Fruit fly (Drosophila melanogaster) whole organism, embryonic: Measurements from ENCODE around the gene pod1.

ENCODE experiments used
- BEAF-32 ChIP-seq: fragments of 200-800 bp; sonication (Bioruptor generic); optimal IDR thresholded peaks from 3 replicates; lab custom pipeline; 2017; ENCODE audit warnings: missing biosample characterization, missing genetic modification characterization, mild to moderate bottlenecking, moderate library complexity, missing genetic modification reagents
- CG10979 ChIP-seq: fragments of 200-800 bp; sonication (Bioruptor generic); optimal IDR thresholded peaks from 2 replicates; lab custom pipeline; 2018; ENCODE audit warnings: missing biosample characterization, mild to moderate bottlenecking, missing genetic modification characterization, moderate library complexity
- CG13287 ChIP-seq: fragments of 200-800 bp; sonication (Bioruptor generic); IDR thresholded peaks from 2 replicates; pipeline ENCODE4 v1.3.6; 2022; ENCODE audit warnings: missing biosample characterization, missing genetic modification characterization; ENCODE audit not compliant: partially characterized antibody
- CG14050 ChIP-seq: fragments of 200-800 bp; sonication (Bioruptor generic); IDR thresholded peaks from 3 replicates; pipeline ENCODE4 v1.3.6; 2022; ENCODE audit warnings: missing biosample characterization, missing genetic modification characterization
- CG15696 ChIP-seq: fragments of 200-800 bp; sonication (Bioruptor generic); optimal IDR thresholded peaks from 2 replicates; lab custom pipeline; 2019; ENCODE audit warnings: missing biosample characterization, mild to moderate bottlenecking, missing genetic modification characterization, moderate library complexity
- CG16815 ChIP-seq: fragments of 200-800 bp; sonication (Bioruptor generic); optimal IDR thresholded peaks from 3 replicates; lab custom pipeline; 2017; ENCODE audit warnings: missing biosample characterization, mild to moderate bottlenecking, missing genetic modification characterization
- CG17361 ChIP-seq: fragments of 200-800 bp; sonication (Bioruptor generic); IDR thresholded peaks from 3 replicates; pipeline ENCODE4 v1.3.6; 2022; ENCODE audit warnings: missing biosample characterization, missing genetic modification characterization
- CG32532 ChIP-seq: fragments of 200-800 bp; sonication (Bioruptor generic); IDR thresholded peaks from 2 replicates; pipeline ENCODE4 v1.3.6; 2022; ENCODE audit warnings: missing biosample characterization, missing genetic modification characterization
- CG34224 ChIP-seq: fragments of 200-800 bp; sonication (Bioruptor generic); IDR thresholded peaks from 3 replicates; pipeline ENCODE4 v1.3.6; 2022; ENCODE audit warnings: missing biosample characterization, missing genetic modification characterization; ENCODE audit not compliant: partially characterized antibody
- CG3726 ChIP-seq: fragments of 200-800 bp; sonication (Bioruptor generic); IDR thresholded peaks from 3 replicates; pipeline ENCODE4, ENCODE4 v1.3.6; 2022; ENCODE audit warnings: missing biosample characterization, missing genetic modification characterization
- CG4617 ChIP-seq: fragments of 200-800 bp; sonication (Bioruptor generic); optimal IDR thresholded peaks from 3 replicates; lab custom pipeline; 2016; ENCODE audit warnings: missing biosample characterization, missing genetic modification characterization, borderline replicate concordance
- CG6791 ChIP-seq: fragments of 200-800 bp; sonication (Bioruptor generic); IDR thresholded peaks from 3 replicates; pipeline ENCODE4 v1.3.6; 2022; ENCODE audit warnings: missing biosample characterization, missing genetic modification characterization; ENCODE audit not compliant: partially characterized antibody
- CG7745 ChIP-seq: fragments of 200-800 bp; sonication (Bioruptor generic); optimal IDR thresholded peaks from 2 replicates; lab custom pipeline; 2018; ENCODE audit warnings: missing biosample characterization, mild to moderate bottlenecking, missing genetic modification characterization, moderate library complexity
- CG7963 ChIP-seq: fragments of 200-800 bp; sonication (Bioruptor generic); IDR thresholded peaks from 3 replicates; pipeline ENCODE4 v1.3.6; 2022; ENCODE audit warnings: missing biosample characterization, missing genetic modification characterization; ENCODE audit not compliant: partially characterized antibody
- CG9876 ChIP-seq: fragments of 200-800 bp; sonication (Bioruptor generic); optimal IDR thresholded peaks from 2 replicates; lab custom pipeline; 2016; ENCODE audit warnings: missing biosample characterization, missing genetic modification characterization
- CTCF ChIP-seq: fragments of 200-800 bp; sonication (Bioruptor generic); optimal IDR thresholded peaks from 2 replicates; lab custom pipeline; 2017; ENCODE audit warnings: missing biosample characterization, mild to moderate bottlenecking, missing genetic modification characterization, moderate library complexity
- Fer3 ChIP-seq: fragments of 200-800 bp; sonication (Bioruptor generic); optimal IDR thresholded peaks from 2 replicates; lab custom pipeline; 2018; ENCODE audit warnings: missing biosample characterization, mild to moderate bottlenecking, missing genetic modification characterization, moderate library complexity
- HmgD ChIP-seq: fragments of 200-800 bp; sonication (Bioruptor generic); optimal IDR thresholded peaks from 3 replicates; lab custom pipeline; 2016; ENCODE audit warnings: missing biosample characterization, missing genetic modification characterization
- MBD-R2 ChIP-seq: fragments of 200-800 bp; sonication (Bioruptor generic); IDR thresholded peaks from 2 replicates; pipeline ENCODE4 v1.3.6; 2022; ENCODE audit warnings: missing biosample characterization, missing genetic modification characterization
- Myb ChIP-seq: fragments of 200-800 bp; sonication (Bioruptor generic); optimal IDR thresholded peaks from 2 replicates; lab custom pipeline; 2016; ENCODE audit warnings: missing biosample characterization, missing genetic modification characterization
- Nf-YB ChIP-seq: fragments of 200-800 bp; sonication (Bioruptor generic); optimal IDR thresholded peaks from 3 replicates; lab custom pipeline; 2019; ENCODE audit warnings: missing biosample characterization, mild to moderate bottlenecking, missing genetic modification characterization, moderate library complexity
- Pdp1 ChIP-seq, 2 experiments: fragments of 200-800 bp; sonication (Bioruptor generic); optimal IDR thresholded peaks; 3 replicates each; lab custom pipeline; 2016; ENCODE audit warnings: missing biosample characterization in 2 of 2, missing genetic modification characterization in 2 of 2, mild to moderate bottlenecking in 1 of 2, moderate library complexity in 1 of 2
- Scr ChIP-seq: fragments of 200-800 bp; sonication (Bioruptor generic); IDR thresholded peaks from 2 replicates; pipeline ENCODE4 v1.3.6; 2022; ENCODE audit warnings: missing biosample characterization, missing genetic modification characterization; ENCODE audit not compliant: partially characterized antibody
- Sox102F ChIP-seq: fragments of 200-800 bp; sonication (Bioruptor generic); optimal IDR thresholded peaks from 2 replicates; lab custom pipeline; 2018; ENCODE audit warnings: missing biosample characterization, mild to moderate bottlenecking, missing genetic modification characterization, moderate library complexity
- Usf ChIP-seq: fragments of 200-800 bp; sonication (Bioruptor generic); optimal IDR thresholded peaks from 2 replicates; lab custom pipeline; 2017; ENCODE audit warnings: missing genotype, missing biosample characterization, missing genetic modification characterization
- Xrp1 ChIP-seq: fragments of 200-800 bp; sonication (Bioruptor generic); IDR thresholded peaks from 2 replicates; pipeline ENCODE4 v1.3.6; 2022; ENCODE audit warnings: missing biosample characterization, missing genetic modification characterization
- ash1 ChIP-seq: fragments of 200-800 bp; sonication (Bioruptor generic); optimal IDR thresholded peaks from 2 replicates; lab custom pipeline; 2018; ENCODE audit warnings: missing biosample characterization, mild to moderate bottlenecking, missing genetic modification characterization
- bbx ChIP-seq: fragments of 200-800 bp; sonication (Bioruptor generic); IDR thresholded peaks from 2 replicates; pipeline ENCODE4 v1.3.6; 2022; ENCODE audit warnings: missing biosample characterization, missing genetic modification characterization; ENCODE audit not compliant: partially characterized antibody
- bigmax ChIP-seq: fragments of 200-800 bp; sonication (Bioruptor generic); optimal IDR thresholded peaks from 2 replicates; lab custom pipeline; 2018; ENCODE audit warnings: missing biosample characterization, mild to moderate bottlenecking, missing genetic modification characterization
- cg ChIP-seq: fragments of 200-800 bp; sonication (Bioruptor generic); optimal IDR thresholded peaks from 3 replicates; lab custom pipeline; 2019; ENCODE audit warnings: missing biosample characterization, mild to moderate bottlenecking, missing genetic modification characterization, moderate library complexity
- danr ChIP-seq: fragments of 200-800 bp; sonication (Bioruptor generic); IDR thresholded peaks from 2 replicates; pipeline ENCODE4 v1.3.6; 2022; ENCODE audit warnings: missing biosample characterization, missing genetic modification characterization
- exex ChIP-seq: fragments of 200-800 bp; sonication (Bioruptor generic); optimal IDR thresholded peaks from 4 replicates; lab custom pipeline; 2018; ENCODE audit warnings: missing biosample characterization, mild to moderate bottlenecking, missing genetic modification characterization, moderate library complexity
- fru ChIP-seq: fragments of >200 bp; optimal IDR thresholded peaks from 2 replicates; lab custom pipeline; 2017
- gcm ChIP-seq: fragments of 200-800 bp; sonication (Bioruptor generic); optimal IDR thresholded peaks from 2 replicates; lab custom pipeline; 2019; ENCODE audit warnings: missing biosample characterization, mild to moderate bottlenecking, missing genetic modification characterization, moderate library complexity
- gfzf ChIP-seq: fragments of 200-800 bp; sonication (Bioruptor generic); optimal IDR thresholded peaks from 2 replicates; lab custom pipeline; 2016; ENCODE audit warnings: missing biosample characterization, mild to moderate bottlenecking, missing genetic modification characterization, moderate library complexity
- gro ChIP-seq: fragments of 200-800 bp; sonication (Bioruptor generic); optimal IDR thresholded peaks from 2 replicates; lab custom pipeline; 2016; ENCODE audit warnings: missing biosample characterization, missing genetic modification characterization
- gt ChIP-seq: fragments of 200-800 bp; sonication (Bioruptor generic); IDR thresholded peaks from 2 replicates; pipeline ENCODE4 v1.3.6; 2022; ENCODE audit warnings: missing biosample characterization, missing genetic modification characterization
- knrl ChIP-seq: fragments of 200-800 bp; sonication (Bioruptor generic); IDR thresholded peaks from 3 replicates; pipeline ENCODE4 v1.3.6; 2022; ENCODE audit warnings: missing biosample characterization, missing genetic modification characterization; ENCODE audit not compliant: partially characterized antibody
- lov ChIP-seq, 2 experiments: fragments of 200-800 bp in 1 of 2; fragments of >200 bp in 1 of 2; sonication (Bioruptor generic) in 1 of 2; IDR thresholded peaks in 1 of 2; optimal IDR thresholded peaks in 1 of 2; 2 replicates in 1 of 2; 3 replicates in 1 of 2; pipeline versions ENCODE4 v1.3.6 to Lab custom; 2017 to 2022; ENCODE audit warnings: missing biosample characterization in 1 of 2, missing genetic modification characterization in 1 of 2
- oc ChIP-seq: fragments of 200-800 bp; sonication (Bioruptor generic); optimal IDR thresholded peaks from 2 replicates; lab custom pipeline; 2018; ENCODE audit warnings: missing biosample characterization, mild to moderate bottlenecking, missing genetic modification characterization, moderate library complexity
- prd ChIP-seq, 3 experiments: fragments of >200 bp in 2 of 3; fragments of 200-800 bp in 1 of 3; sonication (Bioruptor generic) in 1 of 3; optimal IDR thresholded peaks in 2 of 3; IDR thresholded peaks in 1 of 3; 2 replicates in 2 of 3; 3 replicates in 1 of 3; pipeline versions ENCODE4 v1.3.6 to Lab custom; 2017 to 2022; ENCODE audit warnings: missing biosample characterization in 1 of 3, missing genetic modification characterization in 1 of 3
- pros ChIP-seq: fragments of 200-800 bp; sonication (Bioruptor generic); optimal IDR thresholded peaks from 3 replicates; lab custom pipeline; 2019; ENCODE audit warnings: missing biosample characterization, mild to moderate bottlenecking, missing genetic modification characterization, moderate library complexity
- psq ChIP-seq: fragments of 200-800 bp; sonication (Bioruptor generic); optimal IDR thresholded peaks from 2 replicates; lab custom pipeline; 2017; ENCODE audit warnings: missing biosample characterization, missing genetic modification characterization
- scrt ChIP-seq: fragments of 200-800 bp; sonication (Bioruptor generic); optimal IDR thresholded peaks from 2 replicates; lab custom pipeline; 2018; ENCODE audit warnings: missing biosample characterization, mild to moderate bottlenecking, missing genetic modification characterization, moderate library complexity
- slbo ChIP-seq: fragments of 200-800 bp; sonication (Bioruptor generic); IDR thresholded peaks from 2 replicates; pipeline ENCODE4 v1.3.6; 2022; ENCODE audit warnings: missing biosample characterization, missing genetic modification characterization
- slp2 ChIP-seq: fragments of 200-800 bp; sonication (Bioruptor generic); optimal IDR thresholded peaks from 2 replicates; lab custom pipeline; 2016; ENCODE audit warnings: missing biosample characterization, missing genetic modification characterization
- sna ChIP-seq: fragments of 200-800 bp; sonication (Bioruptor generic); IDR thresholded peaks from 2 replicates; pipeline ENCODE4 v1.3.6; 2022; ENCODE audit warnings: missing biosample characterization, missing genetic modification characterization; ENCODE audit not compliant: partially characterized antibody
- sqz ChIP-seq: fragments of 200-800 bp; sonication (Bioruptor generic); optimal IDR thresholded peaks from 3 replicates; lab custom pipeline; 2018; ENCODE audit warnings: missing biosample characterization, mild to moderate bottlenecking, missing genetic modification characterization
- tin ChIP-seq: fragments of 200-800 bp; sonication (Bioruptor generic); optimal IDR thresholded peaks from 3 replicates; lab custom pipeline; 2016; ENCODE audit warnings: missing biosample characterization, missing genetic modification characterization
- trem ChIP-seq: fragments of 200-800 bp; optimal IDR thresholded peaks from 3 replicates; lab custom pipeline; 2019; ENCODE audit warnings: missing biosample characterization, mild to moderate bottlenecking, missing genetic modification characterization, moderate library complexity

pod1 gene

dm6 chrX:6824203-6824602 is 20.7 kb downstream of the pod1 start, which contains the start of gene nonC (continued):
- TF ChIP-seq gcm (GFP tag; lab: Kevin White, UChicago) (no peak), bigmax (GFP tag; lab: Kevin White, UChicago) (no peak), fru (lab: Kevin White, UChicago) (no peak), CG3726 (GFP tag; lab: Robert Waterston, UW) (no peak), CG13287 (peak; percentile 91), Sox102F (GFP tag; lab: Kevin White, UChicago) (no peak), gro (no peak), cg (GFP tag; lab: Kevin White, UChicago) (peak; percentile 11), sqz (GFP tag; lab: Kevin White, UChicago) (no peak), pros (no peak), CG6791 (GFP tag; lab: Robert Waterston, UW) (peak; percentile 78), HmgD (no peak), CG32532 (GFP tag; lab: Robert Waterston, UW) (no peak), CG17361 (GFP tag; lab: Robert Waterston, UW) (no peak), slp2 (no peak), lov (optimal IDR thresholded peaks at IDR 0.05; lab: Kevin White, UChicago) (no peak), lov (GFP tag; IDR thresholded peaks at IDR 0.05; lab: Robert Waterston, UW) (no peak), Myb (GFP tag; lab: Kevin White, UChicago) (peak; percentile 34), Scr (GFP tag; lab: Robert Waterston, UW) (peak; percentile 93), bbx (peak; percentile 85), CG10979 (tag; lab: Kevin White, UChicago) (no peak), psq (GFP tag; lab: Kevin White, UChicago) (no peak), sna (GFP tag; lab: Robert Waterston, UW) (peak; percentile 91), oc (no peak), knrl (GFP tag; lab: Robert Waterston, UW) (peak; percentile 92), prd (optimal IDR thresholded peaks at IDR 0.05; lab: Kevin White, UChicago) (no peak), prd (GFP tag; IDR thresholded peaks at IDR 0.05; lab: Robert Waterston, UW) (no peak), CG16815 (GFP tag; lab: Kevin White, UChicago) (no peak), ash1 (GFP tag; lab: Kevin White, UChicago) (no peak), BEAF-32 (GFP tag; lab: Kevin White, UChicago) (peak; percentile 90), gt (GFP tag; lab: Robert Waterston, UW) (no peak), gfzf (GFP tag; lab: Kevin White, UChicago) (peak; percentile 51), CG7745 (tag; lab: Kevin White, UChicago) (no peak), exex (tag; lab: Kevin White, UChicago) (no peak), Pdp1 (GFP tag; optimal IDR thresholded peaks at IDR 0.05; lab: Kevin White, UChicago) (no peak), MBD-R2 (GFP tag; lab: Robert Waterston, UW) (peak; percentile 51), slbo (GFP tag; lab: Robert Waterston, UW) (no peak), Fer3 (no peak), tin (GFP tag; lab: Kevin White, UChicago) (no peak), trem (tag; lab: Kevin White, UChicago) (peak; percentile 70), CG34224 (GFP tag; lab: Robert Waterston, UW) (peak; percentile 89), CG14050 (GFP tag; lab: Robert Waterston, UW) (no peak), scrt (GFP tag; lab: Kevin White, UChicago) (no peak), CG15696 (tag; lab: Kevin White, UChicago) (no peak), Nf-YB (no peak), Xrp1 (GFP tag; lab: Robert Waterston, UW) (no peak), danr (no peak), CG4617 (peak; percentile 40), CTCF (GFP tag; lab: Kevin White, UChicago) (no peak), Usf (GFP tag; lab: Kevin White, UChicago) (no peak), CG9876 (GFP tag; lab: Kevin White, UChicago) (no peak), CG7963 (peak; percentile 65; the same call in 2 of the 3 replicates)
